Worm (Caenorhabditis elegans) whole organism, L1 larva: ENCODE measurements around the gene srh-220.
A peak's percentile ranks its signal among the peaks of the same experiment; 100 is the strongest.

ENCODE experiments used
- C04F5.9 ChIP-seq: sonication (generic microtip); optimal IDR thresholded peaks from 2 replicates; lab custom pipeline; 2016; ENCODE audit warnings: missing genetic modification characterization, missing compliant biosample characterization
- aha-1 ChIP-seq: fragments of 150-350 bp; optimal IDR thresholded peaks from 2 replicates; lab custom pipeline; 2014; ENCODE audit warnings: missing biosample characterization, missing genetic modification characterization
- alr-1 ChIP-seq: fragments of 200-800 bp; sonication (Bioruptor generic); optimal IDR thresholded peaks from 2 replicates; lab custom pipeline; 2018; ENCODE audit warnings: borderline replicate concordance, mild to moderate bottlenecking, missing genetic modification characterization, missing compliant biosample characterization
- aly-2 ChIP-seq: fragments of 150-350 bp; optimal IDR thresholded peaks from 2 replicates; lab custom pipeline; 2014; ENCODE audit warnings: missing biosample characterization, missing genetic modification characterization
- blmp-1 ChIP-seq: fragments of 150-350 bp; optimal IDR thresholded peaks from 2 replicates; lab custom pipeline; 2014; ENCODE audit warnings: missing biosample characterization, missing genetic modification characterization
- ceh-63 ChIP-seq: fragments of 200-800 bp; sonication (Bioruptor generic); optimal IDR thresholded peaks from 2 replicates; lab custom pipeline; 2018; ENCODE audit warnings: mild to moderate bottlenecking, missing genetic modification characterization, missing compliant biosample characterization
- ceh-8 ChIP-seq: fragments of 200-800 bp; sonication (Bioruptor generic); optimal IDR thresholded peaks from 2 replicates; lab custom pipeline; 2018; ENCODE audit warnings: mild to moderate bottlenecking, missing genetic modification characterization, moderate library complexity, missing compliant biosample characterization
- ces-1 ChIP-seq: fragments of 150-350 bp; optimal IDR thresholded peaks from 2 replicates; lab custom pipeline; 2014; ENCODE audit warnings: missing biosample characterization, missing genetic modification reagents, missing genetic modification characterization
- efl-1 ChIP-seq, 4 experiments: fragments of 150-350 bp; optimal IDR thresholded peaks in 3 of 4; peaks in 1 of 4; 1 replicate in 1 of 4; 2 replicates in 3 of 4; lab custom pipeline; 2014; ENCODE audit warnings: missing biosample characterization in 2 of 4, missing genetic modification characterization in 2 of 4, missing genetic modification reagents in 2 of 4
- egl-27 ChIP-seq, 2 experiments: fragments of 150-350 bp in 1 of 2; sonication (generic microtip); optimal IDR thresholded peaks; 3 replicates each; lab custom pipeline; 2017 to 2018; ENCODE audit warnings: missing biosample characterization in 2 of 2, missing genetic modification characterization in 2 of 2, missing genetic modification reagents in 2 of 2
- elt-2 ChIP-seq: sonication (generic microtip); optimal IDR thresholded peaks from 2 replicates; lab custom pipeline; 2016; ENCODE audit warnings: missing genetic modification characterization, mild to moderate bottlenecking, inconsistent platforms, missing compliant biosample characterization, missing genetic modification reagents
- ets-5 ChIP-seq: fragments of 200-800 bp; sonication (Bioruptor generic); IDR thresholded peaks from 2 replicates; pipeline ENCODE4 v1.3.6; 2022; ENCODE audit warnings: missing genetic modification characterization, missing compliant biosample characterization
- fkh-8 ChIP-seq: sonication (generic microtip); optimal IDR thresholded peaks from 2 replicates; lab custom pipeline; 2016; ENCODE audit warnings: mild to moderate bottlenecking, missing genetic modification characterization, missing compliant biosample characterization
- hlh-17 ChIP-seq: fragments of 200-800 bp; sonication (Bioruptor generic); optimal IDR thresholded peaks from 2 replicates; lab custom pipeline; 2018; ENCODE audit warnings: missing genetic modification characterization, mild to moderate bottlenecking, missing compliant biosample characterization, moderate library complexity, borderline replicate concordance
- isw-1 ChIP-seq: fragments of 200-800 bp; sonication (Bioruptor generic); IDR thresholded peaks from 2 replicates; pipeline ENCODE4 v1.3.6; 2022; ENCODE audit warnings: missing genetic modification characterization, missing compliant biosample characterization
- jun-1 ChIP-seq: fragments of 150-350 bp; optimal IDR thresholded peaks from 2 replicates; lab custom pipeline; 2014; ENCODE audit warnings: missing biosample characterization, missing genetic modification reagents, missing genetic modification characterization
- lin-13 ChIP-seq: fragments of 150-350 bp; optimal IDR thresholded peaks from 2 replicates; lab custom pipeline; 2014; ENCODE audit warnings: missing biosample characterization, missing genetic modification reagents, missing genetic modification characterization
- lin-14 ChIP-seq: fragments of 200-800 bp; sonication (Bioruptor generic); optimal IDR thresholded peaks from 2 replicates; lab custom pipeline; 2018; ENCODE audit warnings: mild to moderate bottlenecking, missing genetic modification characterization, moderate library complexity, missing compliant biosample characterization
- lin-15B ChIP-seq: fragments of 150-350 bp; sonication (generic microtip); optimal IDR thresholded peaks from 3 replicates; lab custom pipeline; 2014; ENCODE audit warnings: missing biosample characterization, missing genetic modification characterization
- lin-35 ChIP-seq, 2 experiments: fragments of 150-350 bp; optimal IDR thresholded peaks; 2 replicates each; lab custom pipeline; 2014; ENCODE audit warnings: missing biosample characterization in 2 of 2, missing genetic modification characterization in 2 of 2, missing genetic modification reagents in 2 of 2
- lin-39 ChIP-seq: fragments of 150-350 bp; optimal IDR thresholded peaks from 2 replicates; lab custom pipeline; 2014; ENCODE audit warnings: missing biosample characterization, missing genetic modification reagents, missing genetic modification characterization
- lir-3 ChIP-seq: sonication (generic microtip); optimal IDR thresholded peaks from 2 replicates; lab custom pipeline; 2016; ENCODE audit warnings: mild to moderate bottlenecking, missing genetic modification characterization, moderate library complexity, missing compliant biosample characterization; ENCODE audit not compliant: poor library complexity
- mep-1 ChIP-seq: fragments of 150-350 bp; optimal IDR thresholded peaks from 2 replicates; lab custom pipeline; 2014; ENCODE audit warnings: missing biosample characterization, missing genetic modification characterization
- nhr-11 ChIP-seq: fragments of 150-350 bp; optimal IDR thresholded peaks from 2 replicates; lab custom pipeline; 2014; ENCODE audit warnings: missing biosample characterization, missing genetic modification characterization
- nhr-12 ChIP-seq: sonication (generic microtip); optimal IDR thresholded peaks from 2 replicates; lab custom pipeline; 2017; ENCODE audit warnings: missing biosample characterization, missing genetic modification characterization
- nhr-20 ChIP-seq: sonication (generic microtip); optimal IDR thresholded peaks from 2 replicates; lab custom pipeline; 2016; ENCODE audit warnings: mild to moderate bottlenecking, missing genetic modification characterization, missing compliant biosample characterization
- nhr-28 ChIP-seq: fragments of 150-350 bp; optimal IDR thresholded peaks from 2 replicates; lab custom pipeline; 2014; ENCODE audit warnings: missing biosample characterization, missing genetic modification characterization
- nhr-77 ChIP-seq: fragments of 150-350 bp; optimal IDR thresholded peaks from 2 replicates; lab custom pipeline; 2014; ENCODE audit warnings: missing biosample characterization, missing genetic modification characterization
- nhr-84 ChIP-seq: sonication (generic microtip); optimal IDR thresholded peaks from 2 replicates; lab custom pipeline; 2017; ENCODE audit warnings: missing biosample characterization, missing genetic modification characterization
- nhr-85 ChIP-seq: sonication (generic microtip); peaks from one replicate; lab custom pipeline; 2016; ENCODE audit warnings: missing genetic modification characterization, inconsistent platforms, missing compliant biosample characterization
- pag-3 ChIP-seq: sonication (generic microtip); optimal IDR thresholded peaks from 2 replicates; lab custom pipeline; 2017; ENCODE audit warnings: missing genetic modification characterization, mild to moderate bottlenecking, missing compliant biosample characterization, antibody characterized with exemption, borderline replicate concordance; ENCODE audit not compliant: insufficient read depth
- pqm-1 ChIP-seq: sonication (generic microtip); optimal IDR thresholded peaks from 3 replicates; lab custom pipeline; 2017; ENCODE audit warnings: missing biosample characterization, missing genetic modification characterization
- skn-1 ChIP-seq: fragments of 150-350 bp; optimal IDR thresholded peaks from 2 replicates; lab custom pipeline; 2014; ENCODE audit warnings: missing biosample characterization, missing genetic modification characterization
- snu-23 ChIP-seq: sonication (generic microtip); optimal IDR thresholded peaks from 2 replicates; lab custom pipeline; 2016; ENCODE audit warnings: missing genetic modification characterization, missing compliant biosample characterization
- tbx-2 ChIP-seq: sonication (generic microtip); optimal IDR thresholded peaks from 2 replicates; lab custom pipeline; 2016; ENCODE audit warnings: missing genetic modification characterization, missing compliant biosample characterization
- unc-98 ChIP-seq: fragments of 200-800 bp; sonication (Bioruptor generic); IDR thresholded peaks from 2 replicates; pipeline ENCODE4 v1.3.6; 2022; ENCODE audit warnings: missing genetic modification characterization, missing compliant biosample characterization
- xbp-1 ChIP-seq: sonication (generic microtip); optimal IDR thresholded peaks from 2 replicates; lab custom pipeline; 2016; ENCODE audit warnings: missing genetic modification characterization, missing compliant biosample characterization

Gene srh-220

ce11 chrIV:3960396-3960795 lies 17.4 kb downstream of the srh-220 start, which contains the start of gene clec-75:
Gene clec-75 (plus strand): TSS chrIV:3960734.
- TF ChIP-seq elt-2 (tag; lab: Kevin White, UChicago) (peak; percentile 70), unc-98 (GFP tag; lab: Robert Waterston, UW) (no peak)

DNA sequence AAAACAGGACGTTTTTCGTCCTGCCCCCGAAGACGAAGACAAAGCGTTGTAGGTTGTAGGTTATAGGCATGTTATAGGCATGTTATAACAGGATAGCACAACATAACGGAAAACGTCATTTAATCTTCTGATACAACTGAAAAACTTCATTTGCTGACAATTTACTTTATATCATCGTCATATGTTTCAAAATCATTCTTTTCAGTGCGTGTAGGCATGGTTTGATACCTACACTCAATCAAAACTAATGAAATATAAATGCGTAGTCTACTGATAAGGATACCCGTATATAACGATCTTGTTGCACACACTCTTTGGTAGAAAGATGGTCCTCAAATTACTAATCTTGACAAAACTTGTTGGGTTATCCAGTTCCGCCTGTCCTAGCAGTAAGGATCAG lies 21.1 kb downstream of the srh-220 start, which contains the start of gene clec-74:
Gene clec-74 (plus strand): TSS at position 301 of the 400 bp plus-strand sequence.
- TF ChIP-seq skn-1 (tag; lab: Kevin White, UChicago) (no peak), nhr-12 (tag; lab: Kevin White, UChicago) (no peak), alr-1 (tag; lab: Kevin White, UChicago) (no peak), blmp-1 (tag; lab: Kevin White, UChicago) (no peak)

ce11 chrIV:3956095-3956494 lies 21.7 kb downstream of the srh-220 start, which contains the start of gene clec-73:
Gene clec-73 (minus strand): TSS chrIV:3956195.
- TF ChIP-seq isw-1 (no peak), pag-3 (tag; lab: Kevin White, UChicago) (no peak), nhr-11 (tag; lab: Kevin White, UChicago) (no peak), lir-3 (tag; lab: Kevin White, UChicago) (no peak), lin-35 (GFP tag; optimal IDR thresholded peaks at IDR 0.05; lab: Kevin White, UChicago) (no peak)
- TF ChIP-seq, all 84 proteins: peak for 0

- no peak for TF ChIP-seq lir-3 (tag; lab: Kevin White, UChicago)
- TF ChIP-seq lin-39, result no peak
- TF ChIP-seq alr-1 (tag; lab: Kevin White, UChicago), result no peak
- TF ChIP-seq elt-2 (tag; lab: Kevin White, UChicago), result peak; percentile 98
- no peak for TF ChIP-seq lin-14 (GFP tag; lab: Kevin White, UChicago)
- no peak for TF ChIP-seq xbp-1 (tag; lab: Kevin White, UChicago)
- no peak for TF ChIP-seq C04F5.9 (tag; lab: Kevin White, UChicago)
- no peak for TF ChIP-seq ceh-63 (GFP tag; lab: Kevin White, UChicago)
- peak in 1 of 2 experiments; percentile 10 for TF ChIP-seq lin-35 (GFP tag; optimal IDR thresholded peaks at IDR 0.05; lab: Kevin White, UChicago)
- peak; percentile 78 for TF ChIP-seq jun-1 (tag; lab: Kevin White, UChicago)
- TF ChIP-seq nhr-20, result peak; percentile 13
- TF ChIP-seq tbx-2, result no peak
- TF ChIP-seq mep-1 (tag; lab: Kevin White, UChicago), result no peak
- no peak for TF ChIP-seq efl-1 (optimal IDR thresholded peaks at IDR 0.05; lab: Kevin White, UChicago)
- TF ChIP-seq efl-1 (GFP tag; optimal IDR thresholded peaks at IDR 0.05 in 1 of 2; lab: Kevin White, UChicago), result no peak
- no peak for TF ChIP-seq snu-23
- TF ChIP-seq ets-5 (GFP tag; lab: Robert Waterston, UW), result no peak
- TF ChIP-seq nhr-85 (tag; lab: Kevin White, UChicago), result no peak
- no peak for TF ChIP-seq ceh-8 (GFP tag; lab: Kevin White, UChicago)
- TF ChIP-seq aly-2 (tag; lab: Kevin White, UChicago), result no peak
- no peak for TF ChIP-seq egl-27 (tag; optimal IDR thresholded peaks at IDR 0.05; lab: Kevin White, UChicago)
- TF ChIP-seq nhr-84 (tag; lab: Kevin White, UChicago), result no peak
- no peak for TF ChIP-seq fkh-8
- TF ChIP-seq aha-1 (tag; lab: Kevin White, UChicago), result no peak
- TF ChIP-seq lin-13 (GFP tag; lab: Kevin White, UChicago), result no peak
- TF ChIP-seq hlh-17 (GFP tag; lab: Kevin White, UChicago), result no peak
- TF ChIP-seq nhr-28 (tag; lab: Kevin White, UChicago), result no peak
- no peak for TF ChIP-seq ces-1 (GFP tag; lab: Kevin White, UChicago)
- TF ChIP-seq pqm-1, result peak; percentile 78
- no peak for TF ChIP-seq nhr-77 (tag; lab: Kevin White, UChicago)
- no peak for TF ChIP-seq lin-15B (tag; lab: Kevin White, UChicago)
Measured at ce11 chrIV:3944459-3944858, 33.4 kb downstream of the srh-220 start, which contains the start of gene clec-72. Gene clec-72 (plus strand): TSS chrIV:3944816.
